Worm (Caenorhabditis elegans) whole organism, L3 larva: ENCODE results near the gene srbc-37.

Experiments used
- ZK546.5 ChIP-seq: sonication (generic microtip); optimal IDR thresholded peaks from 2 replicates; lab custom pipeline; 2017; ENCODE audit warnings: missing biosample characterization, missing genetic modification characterization
- ceh-9 ChIP-seq: sonication (generic microtip); optimal IDR thresholded peaks from 2 replicates; lab custom pipeline; 2018; ENCODE audit warnings: missing biosample characterization, missing genetic modification characterization
- egl-5 ChIP-seq: fragments of 150-350 bp; optimal IDR thresholded peaks from 2 replicates; lab custom pipeline; 2017; ENCODE audit warnings: missing biosample characterization, missing genetic modification reagents, missing genetic modification characterization, inconsistent platforms
- elt-3 ChIP-seq, 3 experiments: fragments of 150-350 bp in 1 of 3; sonication (generic microtip) in 2 of 3; optimal IDR thresholded peaks; 2 replicates in 2 of 3; 4 replicates in 1 of 3; lab custom pipeline; 2014 to 2017; ENCODE audit warnings: missing biosample characterization in 3 of 3, missing genetic modification characterization in 3 of 3
- lin-39 ChIP-seq: fragments of 150-350 bp; optimal IDR thresholded peaks from 2 replicates; lab custom pipeline; 2018; ENCODE audit warnings: missing biosample characterization, missing genetic modification reagents, missing genetic modification characterization
- nfya-1 ChIP-seq: sonication (generic microtip); optimal IDR thresholded peaks from 2 replicates; lab custom pipeline; 2017; ENCODE audit warnings: missing genetic modification characterization, mild to moderate bottlenecking, missing compliant biosample characterization, antibody characterized with exemption, moderate library complexity; ENCODE audit not compliant: insufficient read depth
- nhr-23 ChIP-seq: fragments of 150-350 bp; optimal IDR thresholded peaks from 2 replicates; lab custom pipeline; 2014; ENCODE audit warnings: missing biosample characterization, missing genetic modification reagents, missing genetic modification characterization
- nhr-28 ChIP-seq: fragments of 150-350 bp; optimal IDR thresholded peaks from 2 replicates; lab custom pipeline; 2014; ENCODE audit warnings: missing biosample characterization, missing genetic modification characterization
- nhr-77 ChIP-seq: fragments of 150-350 bp; optimal IDR thresholded peaks from 2 replicates; lab custom pipeline; 2014; ENCODE audit warnings: missing biosample characterization, missing genetic modification characterization
- pha-4 ChIP-seq: fragments of 150-350 bp; optimal IDR thresholded peaks from 2 replicates; lab custom pipeline; 2014; ENCODE audit warnings: missing biosample characterization, missing genetic modification reagents, missing genetic modification characterization
- pqm-1 ChIP-seq: fragments of 150-350 bp; optimal IDR thresholded peaks from 2 replicates; lab custom pipeline; 2017; ENCODE audit warnings: missing biosample characterization, missing genetic modification characterization, inconsistent platforms
- snpc-4 ChIP-seq: fragments of 150-350 bp; optimal IDR thresholded peaks from 2 replicates; lab custom pipeline; 2014; ENCODE audit warnings: missing biosample characterization, missing genetic modification characterization
- tbx-2 ChIP-seq: sonication (generic microtip); optimal IDR thresholded peaks from 2 replicates; lab custom pipeline; 2016; ENCODE audit warnings: mild to moderate bottlenecking, missing genetic modification characterization, missing compliant biosample characterization
- unc-39 ChIP-seq: sonication (generic microtip); optimal IDR thresholded peaks from 4 replicates; lab custom pipeline; 2017; ENCODE audit warnings: missing biosample characterization, missing genetic modification characterization

ce11 chrV:664337-664847 is 38.0 kb upstream of the srbc-37 start, which contains the start of the genes F31F4.11 and srh-266:
- no peak for TF ChIP-seq nhr-77 (tag; lab: Kevin White, UChicago)
- no peak for TF ChIP-seq pha-4 (tag; lab: Kevin White, UChicago)
- no peak for TF ChIP-seq snpc-4 (tag; lab: Kevin White, UChicago)
- no peak for TF ChIP-seq ceh-9
- no peak for TF ChIP-seq unc-39 (tag; lab: Kevin White, UChicago)
- TF ChIP-seq ZK546.5 (tag; lab: Kevin White, UChicago), result no peak
- TF ChIP-seq nhr-28 (tag; lab: Kevin White, UChicago), result no peak
- TF ChIP-seq egl-5, result no peak
- no peak for TF ChIP-seq lin-39 (tag; lab: Kevin White, UChicago)
- TF ChIP-seq nhr-23, result no peak
- no peak for TF ChIP-seq nfya-1
- TF ChIP-seq elt-3 (tag; optimal IDR thresholded peaks at IDR 0.05; lab: Kevin White, UChicago), result no peak
- TF ChIP-seq tbx-2 (tag; lab: Kevin White, UChicago), result no peak
- no peak for TF ChIP-seq pqm-1 (tag; lab: Kevin White, UChicago)
